Worm (Caenorhabditis elegans) whole organism, L4/young adult: ENCODE measurements around the gene sca-1.

Experiments
- W03F9.2 ChIP-seq: fragments of 150-350 bp; optimal IDR thresholded peaks from 2 replicates; lab custom pipeline; 2014; ENCODE audit warnings: missing biosample characterization, missing genetic modification characterization
- dao-5 ChIP-seq: sonication (generic microtip); optimal IDR thresholded peaks from 2 replicates; lab custom pipeline; 2016; ENCODE audit warnings: missing genotype, missing genetic modification characterization, moderate library complexity, missing compliant biosample characterization
- him-1 ChIP-seq: sonication (generic microtip); optimal IDR thresholded peaks from 2 replicates; lab custom pipeline; 2016; ENCODE audit warnings: missing genotype, missing genetic modification reagents, missing genetic modification characterization, missing compliant biosample characterization

sca-1 gene

DNA sequence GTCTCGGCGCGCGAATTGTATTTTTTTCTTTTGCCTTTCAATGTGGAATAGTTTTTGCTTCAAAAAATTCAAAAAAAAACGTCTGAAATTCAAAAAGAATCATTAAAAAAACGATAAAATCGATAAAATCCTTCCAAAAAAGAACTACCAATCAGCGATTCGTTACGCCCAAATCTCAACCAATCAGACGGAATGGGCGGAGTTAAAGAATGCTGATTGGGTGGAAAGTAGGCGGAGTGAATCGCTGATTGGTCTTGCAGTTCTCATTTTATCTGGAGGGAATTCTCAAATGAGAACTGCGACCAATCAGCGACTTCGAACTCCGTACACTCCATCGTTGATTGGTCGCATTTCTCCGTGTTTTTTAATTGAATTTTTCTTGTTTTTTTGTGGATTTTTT is 11.5 kb downstream of the sca-1 start:
- TF ChIP-seq dao-5 (no peak), W03F9.2 (tag; lab: Kevin White, UChicago) (no peak), him-1 (no peak)

DNA sequence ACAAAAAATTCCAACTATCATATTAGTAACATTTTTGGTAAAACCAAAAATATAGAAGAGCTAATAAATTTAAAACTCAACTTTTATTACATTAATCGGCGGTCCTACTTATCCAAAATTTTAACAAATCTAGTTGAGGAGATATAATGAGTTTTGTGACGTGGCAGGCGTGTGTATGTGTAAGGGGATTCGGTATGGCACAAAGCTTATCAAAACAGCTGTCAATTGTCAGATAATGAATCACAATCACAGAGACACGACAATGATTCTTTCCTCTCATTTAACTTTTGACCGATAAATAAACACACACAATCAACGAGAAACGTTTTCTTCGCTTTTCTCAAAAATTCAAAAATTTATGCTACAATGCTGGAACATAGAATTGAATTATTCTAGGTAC is 14.6 kb downstream of the sca-1 start, which contains the start of gene K11D9.3:
K11D9.3 (minus strand) TSS at position 181 of the 400 bp plus-strand sequence.
- TF ChIP-seq dao-5 (no peak), him-1 (no peak)

DNA sequence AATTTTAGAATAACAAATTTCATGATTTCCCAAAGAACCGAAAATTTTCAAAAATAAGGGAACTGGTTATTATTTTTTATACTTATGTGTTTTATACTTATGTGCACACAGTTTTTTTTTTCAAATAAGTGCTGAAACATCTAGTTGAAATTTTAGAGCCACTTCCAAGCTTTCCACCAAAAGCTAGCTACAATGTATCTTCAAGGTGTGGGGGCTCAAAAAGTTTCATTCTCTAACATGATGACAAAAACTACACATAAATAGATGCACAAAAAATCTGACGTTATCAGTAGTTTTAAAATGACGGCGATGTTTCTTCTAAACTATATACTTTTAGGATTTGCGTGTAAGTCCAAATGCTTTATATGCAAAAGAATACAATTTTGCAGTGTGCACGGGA is 22.6 kb downstream of the sca-1 start, which contains the start of gene clec-163:
clec-163 (plus strand) TSS at position 301 of the 400 bp plus-strand sequence.
- TF ChIP-seq him-1 (no peak), dao-5 (no peak), W03F9.2 (tag; lab: Kevin White, UChicago) (no peak)

DNA sequence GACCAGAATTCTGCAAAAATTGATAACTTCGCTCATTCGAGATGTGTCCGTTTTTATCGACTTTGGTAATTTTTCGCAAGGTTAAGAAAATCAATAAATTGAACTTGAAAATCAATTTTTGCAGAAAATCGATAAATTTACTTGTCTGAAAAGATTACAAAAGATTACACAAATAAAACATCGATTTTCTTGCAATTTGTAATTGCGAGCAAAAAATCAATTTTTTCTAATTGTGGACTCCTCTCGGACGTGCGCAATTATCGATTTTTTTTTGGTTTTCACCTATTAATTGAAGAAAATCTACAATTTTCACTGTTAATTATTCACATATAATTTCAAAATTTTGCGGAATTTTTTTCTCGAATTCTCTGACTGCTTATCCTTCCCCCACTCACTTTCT is 25.4 kb downstream of the sca-1 start:
- TF ChIP-seq dao-5 (no peak), W03F9.2 (tag; lab: Kevin White, UChicago) (no peak)

DNA sequence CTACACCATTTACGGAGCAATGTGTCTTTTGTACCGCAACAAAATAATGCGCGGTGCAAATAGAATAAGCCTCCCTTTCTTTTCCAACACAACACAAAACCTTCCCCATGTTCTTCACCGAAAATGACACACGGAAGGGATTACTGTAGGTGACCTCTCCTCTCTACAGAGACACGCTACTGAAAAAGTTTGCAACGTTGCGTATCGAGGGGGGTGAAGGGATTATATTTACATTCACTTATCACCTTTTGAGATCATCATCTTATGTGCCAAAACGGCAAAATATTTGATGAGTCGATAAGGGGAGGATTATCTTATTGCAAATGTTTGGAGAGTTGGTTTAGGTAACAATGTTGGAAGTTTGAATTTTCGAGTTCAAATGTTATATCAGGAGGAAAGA is 33.6 kb downstream of the sca-1 start:
- TF ChIP-seq W03F9.2 (tag; lab: Kevin White, UChicago), result no peak
- TF ChIP-seq dao-5, result no peak

DNA sequence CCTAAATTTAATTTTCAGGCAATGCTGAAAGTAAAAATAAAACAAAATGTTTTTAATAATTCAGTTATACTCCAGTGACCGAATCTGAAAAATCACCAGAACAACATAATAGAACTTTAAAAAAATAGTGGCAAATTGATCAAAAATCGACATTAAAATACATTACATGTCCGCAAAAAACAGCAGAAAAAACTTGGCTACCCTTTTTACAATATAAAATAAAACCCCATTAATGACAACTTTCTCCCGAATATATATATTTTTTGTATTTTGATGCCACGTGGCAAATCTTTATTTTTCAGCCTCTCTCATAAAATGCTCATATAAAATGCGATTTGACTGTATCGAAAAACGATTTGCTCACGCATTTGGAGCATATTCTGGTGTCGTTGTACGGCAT is 35.1 kb downstream of the sca-1 start, which contains the start of gene ptr-19:
ptr-19 (plus strand) TSS at position 301 of the 400 bp plus-strand sequence.
- TF ChIP-seq W03F9.2 (tag; lab: Kevin White, UChicago) (no peak), dao-5 (no peak), him-1 (no peak)

DNA sequence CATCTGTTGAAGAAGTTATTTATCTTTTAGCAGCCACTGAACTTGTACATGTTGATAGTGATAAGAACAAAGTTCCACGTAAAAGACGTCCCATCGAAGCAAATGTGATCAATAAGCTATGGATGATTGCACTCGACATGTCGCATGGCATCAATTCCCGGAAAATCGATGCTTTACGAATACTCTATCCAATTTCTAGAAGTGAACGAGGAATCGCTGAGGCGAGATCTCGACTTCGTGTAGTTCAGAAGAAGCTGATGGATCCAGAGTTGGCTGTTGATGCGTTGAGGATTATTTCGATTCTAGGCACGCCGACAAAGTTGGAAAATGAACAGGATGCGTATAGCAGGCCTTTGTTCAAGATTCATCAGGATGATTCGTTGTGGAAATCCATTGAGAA is 47.0 kb downstream of the sca-1 start:
- TF ChIP-seq dao-5 (no peak), W03F9.2 (tag; lab: Kevin White, UChicago) (no peak), him-1 (no peak)

DNA sequence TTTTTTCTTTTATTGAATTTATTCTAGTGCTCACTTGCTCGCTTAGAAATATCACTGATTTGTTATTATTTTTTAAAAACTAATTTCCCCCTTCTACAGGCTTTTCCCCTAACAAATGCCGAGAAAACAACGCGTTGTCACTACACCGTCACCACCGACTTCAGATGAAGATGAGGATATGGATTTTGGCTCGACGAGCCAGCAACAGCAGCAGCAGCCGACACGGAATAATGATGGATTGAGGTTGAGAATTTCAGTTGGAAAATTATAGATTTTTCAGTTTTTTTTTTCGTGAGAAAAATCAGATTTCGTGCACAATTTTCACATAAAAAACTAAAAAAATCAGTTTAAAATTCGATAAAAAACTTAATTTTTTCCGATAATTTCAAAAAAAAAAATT is 53.6 kb downstream of the sca-1 start, which contains the start of gene dpy-28:
dpy-28 (plus strand) TSS at position 100 of the 400 bp plus-strand sequence.
- TF ChIP-seq him-1 (no peak), W03F9.2 (tag; lab: Kevin White, UChicago) (no peak), dao-5 (no peak)
